Fruit fly (Drosophila melanogaster) whole organism, prepupa: ENCODE results near the gene Tat.
A peak's percentile ranks its signal among the peaks of the same experiment; 100 is the strongest.

Experiments used
- Blimp-1 ChIP-seq: fragments of 200-800 bp; sonication (Bioruptor generic); optimal IDR thresholded peaks from 3 replicates; lab custom pipeline; 2017; ENCODE audit warnings: missing biosample characterization, missing genetic modification characterization, mild to moderate bottlenecking, moderate library complexity, missing genetic modification reagents
- CG10631 ChIP-seq: fragments of 200-800 bp; sonication (Bioruptor generic); optimal IDR thresholded peaks from 2 replicates; lab custom pipeline; 2016; ENCODE audit warnings: missing biosample characterization, missing genetic modification characterization
- CG11294 ChIP-seq: fragments of 200-800 bp; sonication (Bioruptor generic); IDR thresholded peaks from 2 replicates; pipeline ENCODE4 v1.3.6; 2022; ENCODE audit warnings: missing biosample characterization, missing genetic modification characterization
- CG11762 ChIP-seq: fragments of 200-800 bp; sonication (Bioruptor generic); optimal IDR thresholded peaks from 3 replicates; lab custom pipeline; 2016; ENCODE audit warnings: missing biosample characterization, missing genetic modification characterization; ENCODE audit not compliant: insufficient read depth
- CG11902 ChIP-seq: fragments of 200-800 bp; sonication (Bioruptor generic); optimal IDR thresholded peaks from 3 replicates; lab custom pipeline; 2016; ENCODE audit warnings: missing biosample characterization, missing genetic modification characterization
- CG15336 ChIP-seq: fragments of 200-800 bp; sonication (Bioruptor generic); IDR thresholded peaks from 2 replicates; pipeline ENCODE4 v1.3.6; 2022; ENCODE audit warnings: missing biosample characterization, missing genetic modification characterization
- CG1621 ChIP-seq: fragments of 200-800 bp; sonication (Bioruptor generic); optimal IDR thresholded peaks from 3 replicates; lab custom pipeline; 2018; ENCODE audit warnings: missing biosample characterization, mild to moderate bottlenecking, missing genetic modification characterization
- CG16779 ChIP-seq: fragments of 200-800 bp; sonication (Bioruptor generic); optimal IDR thresholded peaks from 3 replicates; lab custom pipeline; 2017; ENCODE audit warnings: missing biosample characterization, mild to moderate bottlenecking, missing genetic modification characterization
- CG3032 ChIP-seq: fragments of 200-800 bp; optimal IDR thresholded peaks from 2 replicates; lab custom pipeline; 2019; ENCODE audit warnings: missing biosample characterization, mild to moderate bottlenecking, missing genetic modification characterization, moderate library complexity
- CG31627 ChIP-seq: fragments of 200-800 bp; sonication (Bioruptor generic); optimal IDR thresholded peaks from 3 replicates; lab custom pipeline; 2016; ENCODE audit warnings: missing biosample characterization, missing genetic modification characterization
- CG32006 ChIP-seq: fragments of 200-800 bp; sonication (Bioruptor generic); optimal IDR thresholded peaks from 3 replicates; lab custom pipeline; 2017; ENCODE audit warnings: missing biosample characterization, mild to moderate bottlenecking, missing genetic modification characterization
- CG34406 ChIP-seq: fragments of 200-800 bp; sonication (Bioruptor generic); optimal IDR thresholded peaks from 3 replicates; lab custom pipeline; 2016; ENCODE audit warnings: missing biosample characterization, missing genetic modification characterization
- CG6163 ChIP-seq: fragments of 200-800 bp; sonication (Bioruptor generic); IDR thresholded peaks from 3 replicates; pipeline ENCODE4 v1.3.6; 2022; ENCODE audit warnings: missing biosample characterization, missing genetic modification characterization
- CG6276 ChIP-seq: fragments of 200-800 bp; sonication (Bioruptor generic); optimal IDR thresholded peaks from 2 replicates; lab custom pipeline; 2017; ENCODE audit warnings: missing biosample characterization, mild to moderate bottlenecking, missing genetic modification characterization
- CG6792 ChIP-seq: fragments of 200-800 bp; sonication (Bioruptor generic); optimal IDR thresholded peaks from 3 replicates; lab custom pipeline; 2016; ENCODE audit warnings: missing biosample characterization, missing genetic modification characterization
- CG6808 ChIP-seq: fragments of 200-800 bp; sonication (Bioruptor generic); optimal IDR thresholded peaks from 3 replicates; lab custom pipeline; 2017; ENCODE audit warnings: missing biosample characterization, missing genetic modification characterization, mild to moderate bottlenecking, moderate library complexity, missing genetic modification reagents
- CG6854 ChIP-seq: fragments of 200-800 bp; sonication (Bioruptor generic); optimal IDR thresholded peaks from 2 replicates; lab custom pipeline; 2017; ENCODE audit warnings: missing biosample characterization, mild to moderate bottlenecking, missing genetic modification characterization
- CG7368 ChIP-seq: fragments of 200-800 bp; sonication (Bioruptor generic); optimal IDR thresholded peaks from 3 replicates; lab custom pipeline; 2016; ENCODE audit warnings: missing biosample characterization, missing genetic modification characterization
- CG8119 ChIP-seq: fragments of 200-800 bp; sonication (Bioruptor generic); IDR thresholded peaks from 3 replicates; pipeline ENCODE4 v1.3.6; 2022; ENCODE audit warnings: missing biosample characterization, missing genetic modification characterization
- CG8319 ChIP-seq: fragments of 200-800 bp; sonication (Bioruptor generic); optimal IDR thresholded peaks from 3 replicates; lab custom pipeline; 2016; ENCODE audit warnings: missing biosample characterization, missing genetic modification characterization
- CG8632 ChIP-seq: fragments of 200-800 bp; sonication (Bioruptor generic); optimal IDR thresholded peaks from 3 replicates; lab custom pipeline; 2016; ENCODE audit warnings: missing biosample characterization, missing genetic modification characterization
- Eip75B ChIP-seq: fragments of 200-800 bp; sonication (Bioruptor generic); optimal IDR thresholded peaks from 3 replicates; lab custom pipeline; 2016; ENCODE audit warnings: missing biosample characterization, missing genetic modification characterization
- Eip78C ChIP-seq: fragments of 200-800 bp; sonication (Bioruptor generic); peaks from one replicate; lab custom pipeline; 2016; ENCODE audit warnings: missing biosample characterization, missing genetic modification characterization
- Eip93F ChIP-seq: fragments of 200-800 bp; sonication (Bioruptor generic); optimal IDR thresholded peaks from 2 replicates; lab custom pipeline; 2016; ENCODE audit warnings: missing biosample characterization, mild to moderate bottlenecking, missing genetic modification characterization
- Ets21C ChIP-seq: fragments of 200-800 bp; sonication (Bioruptor generic); optimal IDR thresholded peaks from 3 replicates; lab custom pipeline; 2016; ENCODE audit warnings: missing biosample characterization, missing genetic modification characterization
- Ets96B ChIP-seq: fragments of 200-800 bp; optimal IDR thresholded peaks from 2 replicates; lab custom pipeline; 2019; ENCODE audit warnings: missing biosample characterization, mild to moderate bottlenecking, missing genetic modification characterization, moderate library complexity
- Gug ChIP-seq: fragments of 200-800 bp; sonication (Bioruptor generic); IDR thresholded peaks from 2 replicates; pipeline ENCODE4 v1.3.6; 2022; ENCODE audit warnings: missing biosample characterization, missing genetic modification characterization
- Hr38 ChIP-seq: sonication (Bioruptor generic); optimal IDR thresholded peaks from 2 replicates; lab custom pipeline; 2016; ENCODE audit warnings: missing biosample characterization, missing genetic modification characterization
- Lpt ChIP-seq: fragments of 200-800 bp; sonication (Bioruptor generic); optimal IDR thresholded peaks from 3 replicates; lab custom pipeline; 2016; ENCODE audit warnings: missing biosample characterization, missing genetic modification characterization
- Met ChIP-seq: fragments of 200-800 bp; sonication (Bioruptor generic); optimal IDR thresholded peaks from 3 replicates; lab custom pipeline; 2016; ENCODE audit warnings: missing biosample characterization, missing genetic modification characterization
- OdsH ChIP-seq: fragments of 200-800 bp; sonication (Bioruptor generic); optimal IDR thresholded peaks from 3 replicates; lab custom pipeline; 2016; ENCODE audit warnings: missing biosample characterization, missing genetic modification characterization
- Smox ChIP-seq: fragments of 200-800 bp; sonication (Bioruptor generic); optimal IDR thresholded peaks from 3 replicates; lab custom pipeline; 2016; ENCODE audit warnings: missing biosample characterization, missing genetic modification characterization
- Sox14 ChIP-seq: fragments of 200-800 bp; sonication (Bioruptor generic); optimal IDR thresholded peaks from 3 replicates; lab custom pipeline; 2016; ENCODE audit warnings: missing biosample characterization, missing genetic modification characterization
- acj6 ChIP-seq: fragments of 200-800 bp; sonication (Bioruptor generic); optimal IDR thresholded peaks from 3 replicates; lab custom pipeline; 2016; ENCODE audit warnings: missing biosample characterization, missing genetic modification characterization
- cyc ChIP-seq: fragments of 200-800 bp; sonication (Bioruptor generic); optimal IDR thresholded peaks from 3 replicates; lab custom pipeline; 2016; ENCODE audit warnings: missing biosample characterization, missing genetic modification characterization
- dac ChIP-seq: fragments of 200-800 bp; sonication (Bioruptor generic); optimal IDR thresholded peaks from 2 replicates; lab custom pipeline; 2017; ENCODE audit warnings: missing biosample characterization, mild to moderate bottlenecking, missing genetic modification characterization
- dsx ChIP-seq: fragments of 200-800 bp; optimal IDR thresholded peaks from 3 replicates; lab custom pipeline; 2019; ENCODE audit warnings: missing biosample characterization, mild to moderate bottlenecking, missing genetic modification characterization, moderate library complexity; ENCODE audit not compliant: poor library complexity, severe bottlenecking
- eg ChIP-seq: fragments of 200-800 bp; sonication (Bioruptor generic); IDR thresholded peaks from 3 replicates; pipeline ENCODE4 v1.3.6; 2022; ENCODE audit warnings: missing biosample characterization, missing genetic modification characterization
- fd59A ChIP-seq: fragments of 200-800 bp; sonication (Bioruptor generic); optimal IDR thresholded peaks from 2 replicates; lab custom pipeline; 2017; ENCODE audit warnings: missing biosample characterization, mild to moderate bottlenecking, missing genetic modification characterization, missing genetic modification reagents
- fkh ChIP-seq: fragments of 200-800 bp; sonication (Bioruptor generic); optimal IDR thresholded peaks from 3 replicates; lab custom pipeline; 2017; ENCODE audit warnings: missing biosample characterization, mild to moderate bottlenecking, missing genetic modification characterization, moderate library complexity
- lz ChIP-seq: fragments of 200-800 bp; sonication (Bioruptor generic); optimal IDR thresholded peaks from 3 replicates; lab custom pipeline; 2016; ENCODE audit warnings: missing biosample characterization, missing genetic modification characterization
- net ChIP-seq: fragments of 200-800 bp; sonication (Bioruptor generic); optimal IDR thresholded peaks from 3 replicates; lab custom pipeline; 2016; ENCODE audit warnings: missing biosample characterization, missing genetic modification characterization
- pdm3 ChIP-seq: fragments of 200-800 bp; sonication (Bioruptor generic); optimal IDR thresholded peaks from 3 replicates; lab custom pipeline; 2016; ENCODE audit warnings: missing biosample characterization, missing genetic modification characterization
- spab ChIP-seq: fragments of 200-800 bp; sonication (Bioruptor generic); optimal IDR thresholded peaks from 2 replicates; lab custom pipeline; 2017; ENCODE audit warnings: missing biosample characterization, mild to moderate bottlenecking, missing genetic modification characterization, missing genetic modification reagents
- svp ChIP-seq: fragments of 200-800 bp; sonication (Bioruptor generic); peaks from one replicate; lab custom pipeline; 2016; ENCODE audit warnings: missing biosample characterization, missing genetic modification characterization
- topi ChIP-seq: fragments of 200-800 bp; sonication (Bioruptor generic); optimal IDR thresholded peaks from 3 replicates; lab custom pipeline; 2016; ENCODE audit warnings: missing biosample characterization, missing genetic modification characterization

Gene Tat

DNA sequence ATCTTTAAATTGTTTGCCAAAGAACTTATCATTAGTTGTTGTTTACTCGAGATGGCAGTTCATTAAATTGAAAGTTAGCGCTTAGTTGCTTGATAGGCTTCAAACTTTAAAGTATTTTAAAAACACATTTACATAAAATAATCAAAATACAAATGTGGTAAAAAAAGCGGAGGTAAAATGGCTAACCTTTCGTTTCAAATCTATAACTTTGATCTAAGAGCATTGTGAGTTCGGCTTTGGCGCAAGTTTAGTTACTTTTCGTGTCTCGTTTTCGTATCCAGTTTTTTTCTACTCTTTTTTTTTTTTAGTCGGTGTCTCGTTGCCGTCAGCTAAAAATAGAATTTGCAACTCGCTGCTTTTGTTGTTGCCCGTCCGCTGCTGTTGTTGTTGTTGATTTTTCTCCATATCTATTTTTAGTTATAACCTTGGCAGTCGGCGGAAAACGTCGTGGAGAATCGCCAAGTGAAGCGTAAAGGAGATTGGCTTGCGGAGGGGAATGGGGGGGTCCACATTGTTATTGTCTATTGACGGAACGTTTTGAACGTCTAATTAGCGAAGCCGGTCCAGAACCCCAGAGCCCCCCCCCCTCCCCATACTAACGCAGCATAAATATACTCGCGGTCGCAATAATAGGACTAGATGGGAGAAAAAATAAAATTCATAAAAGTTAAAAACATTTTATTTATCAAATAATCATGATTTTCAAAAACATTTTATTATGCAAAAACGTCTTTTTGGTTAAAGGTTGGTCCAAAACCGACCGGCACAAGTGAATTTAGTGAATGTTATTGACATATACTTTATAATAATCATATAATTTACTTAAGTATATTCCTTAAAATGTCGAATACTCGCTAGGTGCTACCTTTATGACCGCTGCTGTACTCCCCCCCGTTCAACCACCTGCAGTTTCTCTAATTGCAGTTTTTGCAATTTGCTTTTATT lies 46.2 kb upstream of the Tat start (continued):
- peak; percentile 88 for TF ChIP-seq CG15336 (GFP tag; lab: Robert Waterston, UW)
- TF ChIP-seq CG34406: peak; percentile 46
- peak; percentile 86 for TF ChIP-seq CG8119 (GFP tag; lab: Robert Waterston, UW)
- no peak for TF ChIP-seq Eip75B (GFP tag; lab: Kevin White, UChicago)
- TF ChIP-seq Eip93F (GFP tag; lab: Kevin White, UChicago): no peak
- TF ChIP-seq CG11294 (GFP tag; lab: Robert Waterston, UW): peak; percentile 85
- no peak for TF ChIP-seq CG7368
- peak; percentile 84 for TF ChIP-seq eg (GFP tag; lab: Robert Waterston, UW)
- TF ChIP-seq lz: peak; percentile 2
- peak; percentile 47 for TF ChIP-seq CG1621
- peak; percentile 80 for TF ChIP-seq CG16779 (tag; lab: Kevin White, UChicago)
- TF ChIP-seq Smox: no peak
- peak; percentile 13 for TF ChIP-seq CG6792
- TF ChIP-seq CG6854 (GFP tag; lab: Kevin White, UChicago): peak; percentile 13
- TF ChIP-seq CG10631 (GFP tag; lab: Kevin White, UChicago): peak; percentile 73
- TF ChIP-seq Blimp-1 (GFP tag; lab: Kevin White, UChicago): no peak
- TF ChIP-seq CG6276: peak; percentile 87
- peak; percentile 69 for TF ChIP-seq dac
- peak; percentile 47 for TF ChIP-seq pdm3 (GFP tag; lab: Kevin White, UChicago)
- TF ChIP-seq fd59A: peak; percentile 67
- no peak for TF ChIP-seq cyc (GFP tag; lab: Kevin White, UChicago)
- TF ChIP-seq Sox14 (GFP tag; lab: Kevin White, UChicago): peak; percentile 39
- peak; percentile 71 for TF ChIP-seq CG6808 (GFP tag; lab: Kevin White, UChicago)
- TF ChIP-seq OdsH (GFP tag; lab: Kevin White, UChicago): peak; percentile 71
- TF ChIP-seq Lpt: peak; percentile 64
- no peak for TF ChIP-seq CG11902 (GFP tag; lab: Kevin White, UChicago)
- peak; percentile 75 for TF ChIP-seq Ets96B (tag; lab: Kevin White, UChicago)
- no peak for TF ChIP-seq CG8319 (GFP tag; lab: Kevin White, UChicago)
- TF ChIP-seq Eip78C (GFP tag; lab: Kevin White, UChicago): peak; percentile 86
- TF ChIP-seq CG8632 (GFP tag; lab: Kevin White, UChicago): peak; percentile 32

DNA sequence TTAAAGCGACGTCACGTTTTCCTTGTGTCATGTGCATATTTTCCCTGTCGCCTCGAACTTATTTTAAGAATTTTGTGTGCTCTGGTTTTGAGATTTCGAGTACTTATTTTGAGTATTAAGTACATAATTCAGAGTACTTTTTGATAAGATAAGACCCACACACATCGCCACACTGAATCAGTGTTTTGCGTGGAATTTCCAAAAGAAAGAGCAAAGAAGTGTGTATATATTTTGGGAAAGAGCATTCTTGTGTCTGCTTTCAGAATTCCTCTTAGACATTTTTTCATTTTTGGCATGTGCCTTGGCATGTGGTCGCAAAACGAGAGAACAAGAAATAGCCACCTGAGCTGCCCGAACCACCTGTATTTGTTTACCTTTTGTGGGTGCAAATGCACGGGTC lies 45.2 kb upstream of the Tat start:
- TF ChIP-seq CG1621 (no peak), Gug (GFP tag; lab: Robert Waterston, UW) (no peak), CG8319 (GFP tag; lab: Kevin White, UChicago) (no peak), CG11294 (GFP tag; lab: Robert Waterston, UW) (no peak), topi (GFP tag; lab: Kevin White, UChicago) (peak; percentile 17), Ets21C (GFP tag; lab: Kevin White, UChicago) (peak; percentile 6), CG34406 (no peak), cyc (GFP tag; lab: Kevin White, UChicago) (no peak), CG7368 (no peak), CG32006 (GFP tag; lab: Kevin White, UChicago) (peak; percentile 38), acj6 (GFP tag; lab: Kevin White, UChicago) (no peak), svp (GFP tag; lab: Kevin White, UChicago) (peak; percentile 80), CG6163 (peak; percentile 36; the same call in 1 of the 3 replicates), net (GFP tag; lab: Kevin White, UChicago) (no peak), Hr38 (GFP tag; lab: Kevin White, UChicago) (no peak), fkh (GFP tag; lab: Kevin White, UChicago) (peak; percentile 42), Sox14 (GFP tag; lab: Kevin White, UChicago) (no peak), lz (peak; percentile 14), CG8632 (GFP tag; lab: Kevin White, UChicago) (no peak), CG15336 (GFP tag; lab: Robert Waterston, UW) (no peak), CG8119 (GFP tag; lab: Robert Waterston, UW) (no peak), CG3032 (peak; percentile 41), CG10631 (GFP tag; lab: Kevin White, UChicago) (no peak), eg (GFP tag; lab: Robert Waterston, UW) (no peak; the same call in 2 of the 3 replicates), CG6276 (no peak), pdm3 (GFP tag; lab: Kevin White, UChicago) (no peak), CG31627 (peak; percentile 16), CG11762 (GFP tag; lab: Kevin White, UChicago) (no peak), dsx (GFP tag; lab: Kevin White, UChicago) (no peak), Smox (peak; percentile 9), Eip75B (GFP tag; lab: Kevin White, UChicago) (no peak), Met (GFP tag; lab: Kevin White, UChicago) (peak; percentile 38), CG6808 (GFP tag; lab: Kevin White, UChicago) (no peak), spab (no peak)
